Worm (Caenorhabditis elegans) whole organism, late embryonic: ENCODE measurements around the gene F54D12.8.

Source experiments
- ceh-22 ChIP-seq: sonication (generic microtip); optimal IDR thresholded peaks from 2 replicates; lab custom pipeline; 2017; ENCODE audit warnings: missing biosample characterization, missing genetic modification characterization
- ets-4 ChIP-seq: sonication (generic microtip); optimal IDR thresholded peaks from 2 replicates; lab custom pipeline; 2016; ENCODE audit warnings: missing genetic modification characterization, missing compliant biosample characterization
- fax-1 ChIP-seq: sonication (generic microtip); optimal IDR thresholded peaks from 2 replicates; lab custom pipeline; 2016; ENCODE audit warnings: missing genotype, missing genetic modification characterization, missing compliant biosample characterization
- npax-4 ChIP-seq: sonication (generic microtip); optimal IDR thresholded peaks from 2 replicates; lab custom pipeline; 2016; ENCODE audit warnings: missing genetic modification characterization, missing compliant biosample characterization
- sox-2 ChIP-seq: fragments of 200-800 bp; sonication (Bioruptor generic); IDR thresholded peaks from 2 replicates; pipeline ENCODE4 v1.3.6; 2022; ENCODE audit warnings: missing genetic modification reagents, missing genetic modification characterization, missing compliant biosample characterization

DNA sequence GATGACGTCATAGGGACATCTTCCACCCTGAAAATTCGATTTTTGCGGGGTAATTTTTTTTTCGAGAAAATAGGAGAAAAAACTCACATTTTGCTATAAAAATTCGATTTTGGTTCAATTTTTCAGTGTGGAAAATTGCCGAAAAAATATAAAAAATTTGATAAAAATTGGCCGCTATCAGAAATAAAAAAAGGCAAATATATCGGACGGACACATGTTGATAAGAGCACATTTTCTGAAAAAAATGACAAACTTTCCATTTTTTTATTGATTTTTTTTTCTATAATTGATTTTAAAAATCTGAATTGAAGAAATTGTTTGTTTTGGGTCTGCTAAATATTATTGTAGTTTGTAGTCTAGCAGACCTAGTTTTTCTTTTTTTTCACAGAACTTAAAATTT, 42.4 kb downstream of the F54D12.8 start, which contains the start of gene C13A10.1:
- TF ChIP-seq npax-4 (tag; lab: Kevin White, UChicago) = no peak
- TF ChIP-seq fax-1 = no peak
- no peak for TF ChIP-seq ceh-22
- no peak for TF ChIP-seq sox-2 (GFP tag; lab: Robert Waterston, UW)
- TF ChIP-seq ets-4 (tag; lab: Kevin White, UChicago) = no peak
